Fruit fly (Drosophila melanogaster): ENCODE measurements around the gene Fer1.

Fer1 gene

DNA sequence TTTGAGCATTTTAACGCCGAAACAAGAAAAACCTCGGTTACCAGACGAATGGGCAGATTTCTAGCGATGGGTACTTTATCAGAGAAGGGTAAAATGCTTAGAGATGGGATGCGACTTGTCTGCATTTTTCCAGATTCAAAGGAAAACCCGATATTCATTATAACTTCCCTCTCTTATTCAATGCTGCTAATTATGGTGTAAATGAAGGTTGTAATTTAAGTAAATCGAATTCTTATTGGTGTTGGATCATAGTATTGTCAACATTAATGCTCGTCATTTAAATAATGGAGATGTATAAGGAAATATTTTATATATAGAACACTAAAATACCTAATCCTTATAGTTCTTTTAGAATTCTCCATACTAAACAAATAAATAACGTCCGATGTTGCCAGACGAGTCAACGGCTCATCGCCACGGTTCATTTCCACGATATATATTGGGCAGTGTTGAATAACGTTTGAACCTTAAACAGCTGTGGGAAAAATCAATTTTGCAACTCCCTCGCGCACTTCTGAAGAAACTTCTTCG, 11.8 kb upstream of the Fer1 start, which contains the start of the genes Alh and CG10098 (continued):
- TF ChIP-seq CG6813 (GFP tag; optimal IDR thresholded peaks at IDR 0.05) (peak; percentile 10), exex (tag; optimal IDR thresholded peaks at IDR 0.05) (peak; percentile 51), jumu (GFP tag; optimal IDR thresholded peaks at IDR 0.05) (peak; percentile 90), CG9727 (GFP tag; optimal IDR thresholded peaks at IDR 0.05) (peak; percentile 85), Mad (GFP tag; optimal IDR thresholded peaks at IDR 0.05) (peak; percentile 73), CG10274 (GFP tag; optimal IDR thresholded peaks at IDR 0.05) (peak; percentile 44), CG6854 (GFP tag; optimal IDR thresholded peaks at IDR 0.05) (no peak), CG34376 (GFP tag; optimal IDR thresholded peaks at IDR 0.05) (peak; percentile 48), B-H1 (GFP tag; IDR thresholded peaks at IDR 0.05) (peak; percentile 54), CG11456 (GFP tag; IDR thresholded peaks at IDR 0.05) (peak; percentile 87), Ets97D (GFP tag; optimal IDR thresholded peaks at IDR 0.05) (peak; percentile 75), CG16815 (GFP tag; optimal IDR thresholded peaks at IDR 0.05) (peak; percentile 84), CG17385 (GFP tag; optimal IDR thresholded peaks at IDR 0.05) (peak; percentile 70), CG6654 (GFP tag; optimal IDR thresholded peaks at IDR 0.05) (peak; percentile 49), sisA (GFP tag; IDR thresholded peaks at IDR 0.05) (peak; percentile 85), ind (GFP tag; optimal IDR thresholded peaks at IDR 0.05) (peak; percentile 92), Aef1 (GFP tag; IDR thresholded peaks at IDR 0.05) (peak; percentile 50), yki (optimal IDR thresholded peaks at IDR 0.05) (no peak), ato (GFP tag; IDR thresholded peaks at IDR 0.05; ENCODE audit: partially characterized antibody) (no peak; the same call in 1 of the 2 replicates), Blimp-1 (GFP tag; optimal IDR thresholded peaks at IDR 0.05) (peak; percentile 63), h (optimal IDR thresholded peaks at IDR 0.05) (no peak), CG10565 (GFP tag; optimal IDR thresholded peaks at IDR 0.05) (no peak), cg (GFP tag; optimal IDR thresholded peaks at IDR 0.05) (peak; percentile 9), hth (optimal IDR thresholded peaks at IDR 0.05) (no peak), CG14965 (GFP tag; optimal IDR thresholded peaks at IDR 0.05; ENCODE audit: borderline replicate concordance) (no peak), da (GFP tag; optimal IDR thresholded peaks at IDR 0.05) (peak; percentile 51), oc (tag; optimal IDR thresholded peaks at IDR 0.05) (no peak), Oli (tag; optimal IDR thresholded peaks at IDR 0.05) (peak; percentile 68), Ravus (GFP tag; IDR thresholded peaks at IDR 0.05) (peak; percentile 52), CG4854 (GFP tag; optimal IDR thresholded peaks at IDR 0.05) (peak; percentile 69), sob (GFP tag; IDR thresholded peaks at IDR 0.05) (peak; percentile 80), bigmax (GFP tag; optimal IDR thresholded peaks at IDR 0.05) (no peak), az2 (GFP tag; optimal IDR thresholded peaks at IDR 0.05) (peak; percentile 88), CG42726 (GFP tag; IDR thresholded peaks at IDR 0.05; ENCODE audit: partially characterized antibody) (peak; percentile 55; the same call in 1 of the 2 replicates), psq (GFP tag; optimal IDR thresholded peaks at IDR 0.05) (peak; percentile 41), CG10462 (GFP tag; optimal IDR thresholded peaks at IDR 0.05) (peak; percentile 71), CG10959 (GFP tag; IDR thresholded peaks at IDR 0.05) (peak; percentile 60), CG11695 (GFP tag; IDR thresholded peaks at IDR 0.05) (no peak), esg (GFP tag; conservative IDR thresholded peaks at IDR 0.05) (peak; percentile 75), bab2 (GFP tag; optimal IDR thresholded peaks at IDR 0.05) (peak; percentile 92), Drgx (GFP tag; IDR thresholded peaks at IDR 0.05) (no peak; the same call in 1 of the 2 replicates), CG7271 (tag; optimal IDR thresholded peaks at IDR 0.05) (no peak), odd (GFP tag; optimal IDR thresholded peaks at IDR 0.05) (no peak), D (optimal IDR thresholded peaks at IDR 0.05) (no peak), D (GFP tag; optimal IDR thresholded peaks at IDR 0.05) (peak; percentile 77), gsb (GFP tag; IDR thresholded peaks at IDR 0.05) (no peak; the same call in 1 of the 2 replicates), CG15073 (GFP tag; optimal IDR thresholded peaks at IDR 0.05) (peak; percentile 40), shn (GFP tag; optimal IDR thresholded peaks at IDR 0.05) (peak; percentile 85), tna (GFP tag; IDR thresholded peaks at IDR 0.05; ENCODE audit: partially characterized antibody) (peak; percentile 22; the same call in 1 of the 2 replicates), Ptx1 (GFP tag; IDR thresholded peaks at IDR 0.05) (peak; percentile 87), toy (GFP tag; IDR thresholded peaks at IDR 0.05) (0 out of 2 replicates have a peak, but pooled peaks have one; percentile 45), Max (GFP tag; optimal IDR thresholded peaks at IDR 0.05) (peak; percentile 79)

Measured in whole organism, embryonic.